Worm (Caenorhabditis elegans) whole organism, midembryonic: ENCODE results near the gene cgh-1.

Source experiments
- cog-1 ChIP-seq: sonication (generic microtip); optimal IDR thresholded peaks from 2 replicates; lab custom pipeline; 2016; ENCODE audit warnings: missing genetic modification characterization, missing compliant biosample characterization
- klf-2 ChIP-seq: fragments of 200-800 bp; sonication (Bioruptor generic); conservative IDR thresholded peaks from 2 replicates; pipeline ENCODE4 v1.3.6; 2022; ENCODE audit warnings: missing genetic modification reagents, missing genetic modification characterization, missing compliant biosample characterization
- ref-1 ChIP-seq: fragments of 200-800 bp; sonication (Bioruptor generic); conservative IDR thresholded peaks from 2 replicates; pipeline ENCODE4 v1.3.6; 2022; ENCODE audit warnings: missing genetic modification reagents, missing genetic modification characterization, missing compliant biosample characterization

DNA sequence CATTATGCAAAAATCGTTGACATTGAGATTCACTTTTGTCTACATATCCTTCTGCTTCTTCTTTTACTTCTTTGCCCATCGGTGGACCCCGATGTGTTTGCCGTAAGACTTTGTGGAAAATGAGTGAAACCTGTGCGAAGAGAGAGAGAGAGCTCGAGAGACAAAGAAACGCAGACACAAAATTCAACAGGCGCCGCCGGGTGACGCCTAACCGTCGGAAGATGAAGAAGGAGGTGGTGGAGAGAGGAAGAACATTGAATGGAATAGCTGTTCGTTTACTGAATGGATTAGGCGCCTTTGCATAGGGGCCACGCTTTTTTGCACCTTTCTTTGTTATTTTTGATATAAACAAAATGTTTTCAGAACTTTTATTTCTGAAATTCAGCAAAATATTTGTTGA lies 9.4 kb upstream of the cgh-1 start:
- TF ChIP-seq klf-2 (GFP tag; lab: Robert Waterston, UW), result no peak
- no peak for TF ChIP-seq ref-1
- no peak for TF ChIP-seq cog-1
